Worm (Caenorhabditis elegans) whole organism, L3 larva: ENCODE results near the gene F38E11.6.

Experiments used
- R02D3.7 ChIP-seq: fragments of 150-350 bp; optimal IDR thresholded peaks from 2 replicates; lab custom pipeline; 2014; ENCODE audit warnings: missing biosample characterization, missing genetic modification characterization
- ZK546.5 ChIP-seq: sonication (generic microtip); optimal IDR thresholded peaks from 2 replicates; lab custom pipeline; 2017; ENCODE audit warnings: missing biosample characterization, missing genetic modification characterization
- aly-2 ChIP-seq: fragments of 150-350 bp; optimal IDR thresholded peaks from 2 replicates; lab custom pipeline; 2014; ENCODE audit warnings: missing biosample characterization, missing genetic modification characterization
- ama-1 ChIP-seq: fragments of 150-350 bp; optimal IDR thresholded peaks from 2 replicates; lab custom pipeline; 2018
- ceh-16 ChIP-seq: sonication (generic microtip); optimal IDR thresholded peaks from 2 replicates; lab custom pipeline; 2017; ENCODE audit warnings: missing biosample characterization, missing genetic modification characterization
- ceh-28 ChIP-seq: fragments of 150-350 bp; optimal IDR thresholded peaks from 2 replicates; lab custom pipeline; 2014; ENCODE audit warnings: missing biosample characterization, missing genetic modification reagents, missing genetic modification characterization
- ceh-82 ChIP-seq: fragments of 150-350 bp; optimal IDR thresholded peaks from 2 replicates; lab custom pipeline; 2014; ENCODE audit warnings: missing biosample characterization, missing genetic modification characterization
- ceh-9 ChIP-seq: sonication (generic microtip); optimal IDR thresholded peaks from 2 replicates; lab custom pipeline; 2018; ENCODE audit warnings: missing biosample characterization, missing genetic modification characterization
- daf-12 ChIP-seq: fragments of 150-350 bp; optimal IDR thresholded peaks from 2 replicates; lab custom pipeline; 2014; ENCODE audit warnings: missing biosample characterization, missing genetic modification reagents, missing genetic modification characterization
- egl-27 ChIP-seq: sonication (generic microtip); optimal IDR thresholded peaks from 4 replicates; lab custom pipeline; 2017; ENCODE audit warnings: missing biosample characterization, missing genetic modification reagents, missing genetic modification characterization
- egl-5 ChIP-seq: fragments of 150-350 bp; optimal IDR thresholded peaks from 2 replicates; lab custom pipeline; 2017; ENCODE audit warnings: missing biosample characterization, missing genetic modification reagents, missing genetic modification characterization, inconsistent platforms
- elt-2 ChIP-seq: sonication (generic microtip); optimal IDR thresholded peaks from 2 replicates; lab custom pipeline; 2016; ENCODE audit warnings: missing genetic modification reagents, mild to moderate bottlenecking, missing genetic modification characterization, missing compliant biosample characterization
- elt-3 ChIP-seq, 3 experiments: fragments of 150-350 bp in 1 of 3; sonication (generic microtip) in 2 of 3; optimal IDR thresholded peaks; 2 replicates in 2 of 3; 4 replicates in 1 of 3; lab custom pipeline; 2014 to 2017; ENCODE audit warnings: missing biosample characterization in 3 of 3, missing genetic modification characterization in 3 of 3
- eor-1 ChIP-seq, 2 experiments: fragments of 150-350 bp; optimal IDR thresholded peaks; 2 replicates each; lab custom pipeline; 2014 to 2018; ENCODE audit warnings: missing biosample characterization in 2 of 2, missing genetic modification characterization in 2 of 2
- fkh-10 ChIP-seq: sonication (generic microtip); optimal IDR thresholded peaks from 2 replicates; lab custom pipeline; 2017; ENCODE audit warnings: missing biosample characterization, missing genetic modification reagents, missing genetic modification characterization
- fkh-2 ChIP-seq: fragments of 150-350 bp; optimal IDR thresholded peaks from 2 replicates; lab custom pipeline; 2014; ENCODE audit warnings: missing biosample characterization, missing genetic modification reagents, missing genetic modification characterization
- fos-1 ChIP-seq: fragments of 150-350 bp; optimal IDR thresholded peaks from 2 replicates; lab custom pipeline; 2014; ENCODE audit warnings: missing biosample characterization, missing genetic modification characterization
- hmg-11 ChIP-seq: sonication (generic microtip); optimal IDR thresholded peaks from 2 replicates; lab custom pipeline; 2016; ENCODE audit warnings: missing genetic modification characterization, missing compliant biosample characterization
- jun-1 ChIP-seq: fragments of 150-350 bp; optimal IDR thresholded peaks from 2 replicates; lab custom pipeline; 2014; ENCODE audit warnings: missing biosample characterization, missing genetic modification reagents, missing genetic modification characterization
- lin-15B ChIP-seq: fragments of 150-350 bp; optimal IDR thresholded peaks from 2 replicates; lab custom pipeline; 2014; ENCODE audit warnings: missing biosample characterization, missing genetic modification characterization
- lin-39 ChIP-seq: fragments of 150-350 bp; optimal IDR thresholded peaks from 2 replicates; lab custom pipeline; 2018; ENCODE audit warnings: missing biosample characterization, missing genetic modification reagents, missing genetic modification characterization
- lsy-12 ChIP-seq: sonication (generic microtip); optimal IDR thresholded peaks from 2 replicates; lab custom pipeline; 2016; ENCODE audit warnings: mild to moderate bottlenecking, missing genetic modification characterization, missing compliant biosample characterization
- mdl-1 ChIP-seq: fragments of 150-350 bp; optimal IDR thresholded peaks from 2 replicates; lab custom pipeline; 2014; ENCODE audit warnings: missing biosample characterization, missing genetic modification characterization
- mml-1 ChIP-seq: fragments of 150-350 bp; sonication (generic microtip); optimal IDR thresholded peaks from 3 replicates; lab custom pipeline; 2014; ENCODE audit warnings: missing biosample characterization, missing genetic modification characterization
- nfya-1 ChIP-seq: sonication (generic microtip); optimal IDR thresholded peaks from 2 replicates; lab custom pipeline; 2017; ENCODE audit warnings: missing genetic modification characterization, mild to moderate bottlenecking, missing compliant biosample characterization, antibody characterized with exemption, moderate library complexity; ENCODE audit not compliant: insufficient read depth
- nhr-11 ChIP-seq: fragments of 150-350 bp; optimal IDR thresholded peaks from 2 replicates; lab custom pipeline; 2014; ENCODE audit warnings: missing biosample characterization, missing genetic modification characterization
- nhr-12 ChIP-seq: fragments of 150-350 bp; optimal IDR thresholded peaks from 2 replicates; lab custom pipeline; 2014; ENCODE audit warnings: missing biosample characterization, missing genetic modification characterization
- nhr-23 ChIP-seq: fragments of 150-350 bp; optimal IDR thresholded peaks from 2 replicates; lab custom pipeline; 2014; ENCODE audit warnings: missing biosample characterization, missing genetic modification reagents, missing genetic modification characterization
- nhr-237 ChIP-seq: fragments of 150-350 bp; optimal IDR thresholded peaks from 2 replicates; lab custom pipeline; 2014; ENCODE audit warnings: missing biosample characterization, missing genetic modification characterization
- nhr-25 ChIP-seq: sonication (generic microtip); optimal IDR thresholded peaks from 2 replicates; lab custom pipeline; 2017; ENCODE audit warnings: missing biosample characterization, missing genetic modification characterization
- nhr-28 ChIP-seq: fragments of 150-350 bp; optimal IDR thresholded peaks from 2 replicates; lab custom pipeline; 2014; ENCODE audit warnings: missing biosample characterization, missing genetic modification characterization
- nhr-43 ChIP-seq: sonication (generic microtip); optimal IDR thresholded peaks from 2 replicates; lab custom pipeline; 2016; ENCODE audit warnings: mild to moderate bottlenecking, missing genetic modification characterization, missing compliant biosample characterization; ENCODE audit not compliant: poor library complexity, severe bottlenecking
- nhr-67 ChIP-seq: fragments of 150-350 bp; optimal IDR thresholded peaks from 2 replicates; lab custom pipeline; 2014; ENCODE audit warnings: missing biosample characterization, missing genetic modification characterization
- nhr-76 ChIP-seq: fragments of 150-350 bp; sonication (generic microtip); optimal IDR thresholded peaks from 5 replicates; lab custom pipeline; 2014; ENCODE audit warnings: missing biosample characterization, missing genetic modification characterization
- nhr-77 ChIP-seq: fragments of 150-350 bp; optimal IDR thresholded peaks from 2 replicates; lab custom pipeline; 2014; ENCODE audit warnings: missing biosample characterization, missing genetic modification characterization
- pha-4 ChIP-seq: fragments of 150-350 bp; optimal IDR thresholded peaks from 2 replicates; lab custom pipeline; 2014; ENCODE audit warnings: missing biosample characterization, missing genetic modification reagents, missing genetic modification characterization
- pqm-1 ChIP-seq: fragments of 150-350 bp; optimal IDR thresholded peaks from 2 replicates; lab custom pipeline; 2017; ENCODE audit warnings: missing biosample characterization, missing genetic modification characterization, inconsistent platforms
- sea-2 ChIP-seq: fragments of 150-350 bp; sonication (generic microtip); optimal IDR thresholded peaks from 4 replicates; lab custom pipeline; 2014; ENCODE audit warnings: missing biosample characterization, missing genetic modification reagents, missing genetic modification characterization
- skn-1 ChIP-seq: fragments of 150-350 bp; optimal IDR thresholded peaks from 2 replicates; lab custom pipeline; 2014; ENCODE audit warnings: missing biosample characterization, missing genetic modification characterization
- snpc-4 ChIP-seq: fragments of 150-350 bp; optimal IDR thresholded peaks from 2 replicates; lab custom pipeline; 2014; ENCODE audit warnings: missing biosample characterization, missing genetic modification characterization
- tbx-2 ChIP-seq: sonication (generic microtip); optimal IDR thresholded peaks from 2 replicates; lab custom pipeline; 2016; ENCODE audit warnings: mild to moderate bottlenecking, missing genetic modification characterization, missing compliant biosample characterization
- unc-39 ChIP-seq: sonication (generic microtip); optimal IDR thresholded peaks from 4 replicates; lab custom pipeline; 2017; ENCODE audit warnings: missing biosample characterization, missing genetic modification characterization
- unc-62 ChIP-seq: fragments of 150-350 bp; sonication (generic microtip); optimal IDR thresholded peaks from 4 replicates; lab custom pipeline; 2014; ENCODE audit warnings: missing biosample characterization, missing genetic modification reagents, missing genetic modification characterization
- zag-1 ChIP-seq: fragments of 150-350 bp; optimal IDR thresholded peaks from 2 replicates; lab custom pipeline; 2014; ENCODE audit warnings: missing biosample characterization, missing genetic modification characterization
- ztf-11 ChIP-seq: fragments of 150-350 bp; optimal IDR thresholded peaks from 2 replicates; lab custom pipeline; 2014; ENCODE audit warnings: missing biosample characterization, missing genetic modification characterization
- ztf-4 ChIP-seq: fragments of 150-350 bp; optimal IDR thresholded peaks from 2 replicates; lab custom pipeline; 2014; ENCODE audit warnings: missing biosample characterization, missing genetic modification characterization

Gene F38E11.6

ce11 chrIV:9513360-9513777, 46.1 kb upstream of the F38E11.6 start (continued):
- TF ChIP-seq tbx-2 (tag; lab: Kevin White, UChicago) (no peak), mdl-1 (tag; lab: Kevin White, UChicago) (no peak), ztf-11 (tag; lab: Kevin White, UChicago) (no peak), egl-27 (tag; lab: Kevin White, UChicago) (no peak)

DNA sequence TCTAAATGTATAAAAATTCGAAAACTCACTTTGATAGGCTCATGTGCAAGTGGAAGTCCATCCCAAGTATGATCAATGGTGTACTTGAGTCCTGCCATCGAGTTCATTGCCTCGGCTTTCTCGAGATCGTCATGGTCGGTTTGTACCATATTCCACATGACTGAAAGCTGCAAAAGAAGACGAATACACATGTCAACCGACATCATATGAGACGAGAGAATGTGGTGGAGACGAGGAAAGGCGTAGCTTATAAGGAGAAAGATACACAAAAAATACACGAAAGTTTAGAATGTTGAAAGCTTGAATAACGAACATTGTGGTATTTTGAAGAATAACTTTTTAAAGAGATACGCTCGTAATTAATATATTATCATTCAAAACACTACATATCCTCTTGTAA, 45.5 kb upstream of the F38E11.6 start, which contains the start of gene C33A12.3:
TSS of gene C33A12.3 (minus strand) at position 167 of the 400 bp plus-strand sequence.
- no peak for TF ChIP-seq nhr-43 (tag; lab: Kevin White, UChicago)
- no peak for TF ChIP-seq pqm-1
- TF ChIP-seq, all 47 proteins: peak for 0

DNA sequence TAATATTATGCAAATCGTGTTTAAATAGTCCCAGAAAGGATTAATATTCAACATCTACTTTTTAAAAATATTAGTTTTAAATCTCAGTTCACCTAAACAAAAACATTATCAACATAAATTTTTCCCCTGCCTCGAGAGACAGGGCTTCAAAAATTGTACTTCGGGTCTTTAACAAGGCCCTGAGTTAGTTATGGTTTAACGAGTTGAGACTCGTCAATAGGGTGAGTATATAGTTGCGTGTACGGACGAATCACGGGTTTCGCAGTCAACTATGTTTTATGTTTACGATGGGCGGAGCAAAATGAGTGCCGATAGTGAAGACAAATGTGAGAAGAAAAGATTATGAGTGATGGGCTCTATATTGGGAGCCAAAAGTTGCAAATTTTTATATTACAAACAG, 44.3 kb upstream of the F38E11.6 start:
- TF ChIP-seq snpc-4 (tag; lab: Kevin White, UChicago) = peak; percentile 67
- peak; percentile 43 for TF ChIP-seq elt-2 (tag; lab: Kevin White, UChicago)
- TF ChIP-seq pha-4 = peak; percentile 23
- TF ChIP-seq ceh-9 (tag; lab: Kevin White, UChicago) = no peak
- TF ChIP-seq skn-1 = no peak
- no peak for TF ChIP-seq ZK546.5 (tag; lab: Kevin White, UChicago)
- peak; percentile 40 for TF ChIP-seq pqm-1
- no peak for TF ChIP-seq ceh-28 (tag; lab: Kevin White, UChicago)
- no peak for TF ChIP-seq nhr-12 (tag; lab: Kevin White, UChicago)
- TF ChIP-seq, all 47 proteins: peak for 4

ce11 chrIV:9511221-9511638, 43.9 kb upstream of the F38E11.6 start:
- TF ChIP-seq nhr-76 (tag; lab: Kevin White, UChicago) = peak; percentile 55
- TF ChIP-seq mdl-1 (tag; lab: Kevin White, UChicago) = peak; percentile 47
- no peak for TF ChIP-seq unc-39 (tag; lab: Kevin White, UChicago)
- peak; percentile 99 for TF ChIP-seq snpc-4 (tag; lab: Kevin White, UChicago)
- TF ChIP-seq nfya-1 = peak; percentile 90
- TF ChIP-seq elt-2 (tag; lab: Kevin White, UChicago) = no peak
- TF ChIP-seq egl-27 (tag; lab: Kevin White, UChicago) = no peak
- TF ChIP-seq ama-1 = peak; percentile 94
- TF ChIP-seq lin-39 (tag; lab: Kevin White, UChicago) = peak; percentile 37
- TF ChIP-seq ztf-11 (tag; lab: Kevin White, UChicago) = no peak
- peak; percentile 59 for TF ChIP-seq nhr-28 (tag; lab: Kevin White, UChicago)
- peak; percentile 68 for TF ChIP-seq tbx-2 (tag; lab: Kevin White, UChicago)
- no peak for TF ChIP-seq ceh-9 (tag; lab: Kevin White, UChicago)
- TF ChIP-seq daf-12 = peak; percentile 49
- peak; percentile 43 for TF ChIP-seq pha-4
- TF ChIP-seq sea-2 (GFP tag; lab: Kevin White, UChicago) = no peak
- TF ChIP-seq eor-1 (tag; optimal IDR thresholded peaks at IDR 0.05; lab: Kevin White, UChicago) = no peak
- TF ChIP-seq nhr-237 (tag; lab: Kevin White, UChicago) = no peak
- peak; percentile 92 for TF ChIP-seq nhr-25 (tag; lab: Kevin White, UChicago)
- no peak for TF ChIP-seq ceh-16 (tag; lab: Kevin White, UChicago)
- peak; percentile 59 for TF ChIP-seq ceh-28 (tag; lab: Kevin White, UChicago)
- peak; percentile 76 for TF ChIP-seq ceh-82 (tag; lab: Kevin White, UChicago)
- peak; percentile 73 for TF ChIP-seq nhr-23 (tag; lab: Kevin White, UChicago)
- no peak for TF ChIP-seq nhr-12 (tag; lab: Kevin White, UChicago)
- peak; percentile 1 for TF ChIP-seq fos-1 (tag; lab: Kevin White, UChicago)
- peak; percentile 41 for TF ChIP-seq lin-15B (tag; lab: Kevin White, UChicago)
- TF ChIP-seq fkh-10 (GFP tag; lab: Kevin White, UChicago) = peak; percentile 32
- no peak for TF ChIP-seq nhr-11 (tag; lab: Kevin White, UChicago)
- TF ChIP-seq nhr-43 (tag; lab: Kevin White, UChicago) = peak; percentile 64
- TF ChIP-seq mml-1 (tag; lab: Kevin White, UChicago) = no peak
- peak; percentile 20 for TF ChIP-seq unc-62 (GFP tag; lab: Kevin White, UChicago)
- TF ChIP-seq fkh-2 (tag; lab: Kevin White, UChicago) = no peak
- no peak for TF ChIP-seq elt-3 (tag; optimal IDR thresholded peaks at IDR 0.05; lab: Kevin White, UChicago)
- peak; percentile 88 for TF ChIP-seq hmg-11 (tag; lab: Kevin White, UChicago)
- no peak for TF ChIP-seq skn-1
- peak; percentile 72 for TF ChIP-seq R02D3.7 (tag; lab: Kevin White, UChicago)
- peak; percentile 59 for TF ChIP-seq egl-5 (tag; lab: Kevin White, UChicago)
- no peak for TF ChIP-seq ZK546.5 (tag; lab: Kevin White, UChicago)
- TF ChIP-seq nhr-77 = no peak
- TF ChIP-seq ztf-4 (tag; lab: Kevin White, UChicago) = no peak
- TF ChIP-seq aly-2 = no peak
- TF ChIP-seq nhr-67 (tag; lab: Kevin White, UChicago) = no peak
- peak; percentile 83 for TF ChIP-seq lsy-12 (tag; lab: Kevin White, UChicago)
- peak; percentile 0 for TF ChIP-seq pqm-1
- TF ChIP-seq zag-1 (tag; lab: Kevin White, UChicago) = peak; percentile 51
- peak; percentile 28 for TF ChIP-seq jun-1 (tag; lab: Kevin White, UChicago)
